Fruit fly (Drosophila melanogaster) whole organism, adult: Measurements from ENCODE around the gene Rbfox1.

Source experiments
- CG11617 ChIP-seq: fragments of 200-800 bp; sonication (Bioruptor generic); optimal IDR thresholded peaks from 2 replicates; lab custom pipeline; 2017; ENCODE audit warnings: mild to moderate bottlenecking, missing biosample characterization, missing genetic modification reagents, missing genetic modification characterization
- CG12768 ChIP-seq: fragments of 200-800 bp; sonication (Bioruptor generic); optimal IDR thresholded peaks from 2 replicates; lab custom pipeline; 2017; ENCODE audit warnings: missing biosample characterization, missing genetic modification characterization, mild to moderate bottlenecking, moderate library complexity, missing genetic modification reagents
- CG1620 ChIP-seq: fragments of 200-800 bp; sonication (Bioruptor generic); optimal IDR thresholded peaks from 2 replicates; lab custom pipeline; 2016; ENCODE audit warnings: missing biosample characterization, missing genetic modification characterization
- CG33017 ChIP-seq: fragments of 200-800 bp; sonication (Bioruptor generic); optimal IDR thresholded peaks from 2 replicates; lab custom pipeline; 2018; ENCODE audit warnings: missing biosample characterization, mild to moderate bottlenecking, missing genetic modification characterization, moderate library complexity
- CG7045 ChIP-seq: fragments of 200-800 bp; sonication (Bioruptor generic); optimal IDR thresholded peaks from 2 replicates; lab custom pipeline; 2017; ENCODE audit warnings: missing biosample characterization, mild to moderate bottlenecking, missing genetic modification characterization
- Clk ChIP-seq: fragments of 200-800 bp; sonication (Bioruptor generic); optimal IDR thresholded peaks from 2 replicates; lab custom pipeline; 2017; ENCODE audit warnings: missing biosample characterization, missing genetic modification characterization
- Hr96 ChIP-seq: fragments of 200-800 bp; sonication (Bioruptor generic); optimal IDR thresholded peaks from 2 replicates; lab custom pipeline; 2016; ENCODE audit warnings: missing biosample characterization, missing genetic modification characterization
- Mnt ChIP-seq: fragments of 200-800 bp; sonication (Bioruptor generic); optimal IDR thresholded peaks from 2 replicates; lab custom pipeline; 2016; ENCODE audit warnings: missing biosample characterization, mild to moderate bottlenecking, missing genetic modification characterization
- bab1 ChIP-seq: fragments of 200-800 bp; sonication (Bioruptor generic); optimal IDR thresholded peaks from 3 replicates; lab custom pipeline; 2019; ENCODE audit warnings: missing biosample characterization, mild to moderate bottlenecking, missing genetic modification characterization, moderate library complexity
- cic ChIP-seq: fragments of 200-800 bp; sonication (Bioruptor generic); optimal IDR thresholded peaks from 2 replicates; lab custom pipeline; 2017; ENCODE audit warnings: missing biosample characterization, mild to moderate bottlenecking, missing genetic modification characterization, moderate library complexity
- cnc ChIP-seq, 2 experiments: fragments of >200 bp; optimal IDR thresholded peaks; 2 replicates each; lab custom pipeline; 2017
- kay ChIP-seq: fragments of 200-800 bp; sonication (Bioruptor generic); peaks from one replicate; lab custom pipeline; 2016; ENCODE audit warnings: missing biosample characterization, missing genetic modification characterization, borderline replicate concordance
- toe ChIP-seq: fragments of 200-800 bp; sonication (Bioruptor generic); optimal IDR thresholded peaks from 2 replicates; lab custom pipeline; 2016; ENCODE audit warnings: missing biosample characterization, missing genetic modification characterization

dm6 chr3L:10442486-10442885, 38.7 kb upstream of the Rbfox1 start:
- TF ChIP-seq cnc (optimal IDR thresholded peaks at IDR 0.05; lab: Kevin White, UChicago), result no peak
- no peak for TF ChIP-seq CG7045
- TF ChIP-seq Mnt (GFP tag; lab: Kevin White, UChicago), result no peak
- no peak for TF ChIP-seq CG33017 (tag; lab: Kevin White, UChicago)
- no peak for TF ChIP-seq toe (GFP tag; lab: Kevin White, UChicago)
- TF ChIP-seq kay, result no peak
- TF ChIP-seq bab1 (GFP tag; lab: Kevin White, UChicago), result no peak
- TF ChIP-seq CG11617 (GFP tag; lab: Kevin White, UChicago), result no peak
- no peak for TF ChIP-seq CG12768 (GFP tag; lab: Kevin White, UChicago)
- TF ChIP-seq Clk (GFP tag; lab: Kevin White, UChicago), result no peak
- TF ChIP-seq Hr96, result no peak
- no peak for TF ChIP-seq CG1620 (GFP tag; lab: Kevin White, UChicago)
- no peak for TF ChIP-seq cic (GFP tag; lab: Kevin White, UChicago)
